Worm (Caenorhabditis elegans): ENCODE data around the gene Y53C12A.10.
"Not testable (repeated sequence)": the region's sequence is repeated elsewhere in the genome, so short reads cannot be mapped to it uniquely, and the experiment has no call there.

Y53C12A.10 gene

DNA sequence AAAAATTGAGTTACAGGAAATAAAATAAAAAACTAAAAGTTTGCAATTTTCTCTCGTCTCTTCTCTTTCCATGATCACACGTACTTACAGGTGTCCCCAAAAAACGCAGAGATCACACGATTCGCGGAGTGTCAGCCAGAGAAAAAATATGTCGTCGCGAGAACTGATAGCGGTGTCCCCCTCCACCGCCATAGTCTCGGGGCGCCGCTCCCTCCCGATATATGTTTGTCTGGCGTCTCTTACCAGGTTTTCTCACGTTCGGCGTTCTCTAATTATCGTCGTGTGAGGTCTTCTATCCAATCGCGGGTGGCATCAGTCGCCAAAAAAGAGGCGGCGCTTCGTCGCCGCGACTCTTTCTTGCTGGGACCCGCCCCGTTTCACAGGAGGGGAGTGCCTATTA is 27.2 kb upstream of the Y53C12A.10 start, which contains the start of gene mab-3:
mab-3 (plus strand) TSS at position 328 of the 400 bp plus-strand sequence.
- TF ChIP-seq dmd-4 (tag; optimal IDR thresholded peaks at IDR 0.05); crh-2 (tag; optimal IDR thresholded peaks at IDR 0.05); ztf-1 (GFP tag; conservative IDR thresholded peaks at IDR 0.05): not testable (repeated sequence)

DNA sequence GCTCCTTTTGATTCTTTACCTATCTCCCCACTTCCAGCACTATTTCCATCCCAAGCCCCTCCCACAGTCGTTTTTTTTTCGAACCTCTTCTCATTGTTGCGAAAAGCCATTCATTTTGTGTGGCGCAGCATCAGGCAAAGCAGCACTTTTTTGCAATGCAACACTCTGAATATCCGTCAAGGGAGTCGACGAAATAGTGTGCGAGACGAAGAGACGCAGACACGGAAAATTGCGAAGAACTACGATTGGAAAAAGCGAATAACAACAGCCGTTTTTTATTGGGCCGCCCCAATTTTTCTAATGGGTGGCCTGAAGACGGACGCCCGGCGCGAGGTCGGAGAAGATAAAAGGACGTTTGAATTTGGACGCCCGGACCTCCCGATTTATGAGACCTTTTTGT is 25.2 kb upstream of the Y53C12A.10 start:
- no peak for TF ChIP-seq elt-1 (tag; optimal IDR thresholded peaks at IDR 0.05)

DNA sequence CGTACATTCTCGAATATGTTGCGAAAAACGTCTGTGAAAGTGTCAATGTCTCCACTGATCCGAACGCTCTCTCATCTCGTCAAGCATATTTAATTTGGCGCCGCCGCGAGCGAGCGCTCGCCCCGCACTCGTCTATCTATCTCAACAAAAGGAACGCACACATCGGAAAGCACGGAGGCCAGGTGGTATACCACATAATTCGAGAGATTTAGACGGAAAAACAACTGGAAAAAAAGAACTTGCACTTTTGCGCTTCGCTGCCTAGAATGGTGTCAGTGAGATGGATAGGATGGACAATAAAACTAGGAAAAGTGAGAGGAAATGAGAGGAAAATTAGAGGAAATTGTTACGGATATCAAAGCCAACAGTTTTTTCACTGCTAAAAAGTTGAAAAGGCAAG is 24.6 kb upstream of the Y53C12A.10 start:
- no peak for TF ChIP-seq nhr-237 (tag; optimal IDR thresholded peaks at IDR 0.05)
- no peak for TF ChIP-seq lin-11 (tag; optimal IDR thresholded peaks at IDR 0.05)
- TF ChIP-seq nhr-10 (tag; optimal IDR thresholded peaks at IDR 0.05): no peak
- TF ChIP-seq ama-1 (optimal IDR thresholded peaks at IDR 0.05): no peak
- TF ChIP-seq ztf-1 (GFP tag; conservative IDR thresholded peaks at IDR 0.05): no peak
- TF ChIP-seq zag-1 (tag; optimal IDR thresholded peaks at IDR 0.05): no peak
- TF ChIP-seq egl-27 (tag; optimal IDR thresholded peaks at IDR 0.05): peak; percentile 65
- peak; percentile 44 for TF ChIP-seq F13H6.1 (tag; optimal IDR thresholded peaks at IDR 0.05)
- no peak for TF ChIP-seq peb-1 (tag; optimal IDR thresholded peaks at IDR 0.05)
- TF ChIP-seq blmp-1 (tag; optimal IDR thresholded peaks at IDR 0.05; ENCODE audit: insufficient read depth): peak; percentile 31
- TF ChIP-seq mab-5 (tag; optimal IDR thresholded peaks at IDR 0.05): no peak
- TF ChIP-seq ZK546.5 (tag; optimal IDR thresholded peaks at IDR 0.05): no peak
- TF ChIP-seq alr-1 (tag; optimal IDR thresholded peaks at IDR 0.05): no peak
- no peak for TF ChIP-seq lin-39 (tag; optimal IDR thresholded peaks at IDR 0.05)
- no peak for TF ChIP-seq lsy-2 (tag; optimal IDR thresholded peaks at IDR 0.05)
- TF ChIP-seq fos-1 (tag; optimal IDR thresholded peaks at IDR 0.05): peak; percentile 2
- peak; percentile 34 for TF ChIP-seq nhr-21 (tag; optimal IDR thresholded peaks at IDR 0.05)
- TF ChIP-seq nhr-23 (tag; optimal IDR thresholded peaks at IDR 0.05): no peak
- TF ChIP-seq R02D3.7 (tag; optimal IDR thresholded peaks at IDR 0.05): no peak
- no peak for TF ChIP-seq lin-13 (GFP tag; optimal IDR thresholded peaks at IDR 0.05)
- TF ChIP-seq elt-3 (tag; optimal IDR thresholded peaks at IDR 0.05): no peak
- no peak for TF ChIP-seq sma-9 (GFP tag; optimal IDR thresholded peaks at IDR 0.05)
- TF ChIP-seq sma-9 (tag; optimal IDR thresholded peaks at IDR 0.05): no peak

DNA sequence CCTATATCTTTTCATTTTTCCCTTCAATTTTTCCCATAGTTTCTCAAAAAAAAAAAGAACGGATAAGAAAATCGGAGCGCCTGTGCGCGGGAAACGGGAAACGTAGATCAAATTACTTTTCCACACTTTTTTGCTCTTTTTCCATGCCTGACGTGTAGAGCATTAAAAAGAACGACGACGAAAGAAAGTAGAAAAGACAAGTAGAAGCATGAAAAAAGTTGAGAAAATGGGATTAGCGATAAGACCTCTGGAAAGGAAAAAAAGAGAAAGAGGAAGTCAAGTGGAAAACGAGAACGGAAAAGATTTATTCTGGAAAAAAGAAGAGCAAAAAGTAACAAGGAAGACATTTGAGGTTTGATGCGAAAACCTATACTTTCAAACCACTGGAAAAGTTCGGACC is 23.9 kb upstream of the Y53C12A.10 start:
- peak; percentile 32 for TF ChIP-seq unc-55 (GFP tag; optimal IDR thresholded peaks at IDR 0.05)
- no peak for TF ChIP-seq nhr-77 (tag; optimal IDR thresholded peaks at IDR 0.05)
- TF ChIP-seq lsy-2 (tag; optimal IDR thresholded peaks at IDR 0.05): peak in 1 of 2 experiments; percentile 2
- no peak for TF ChIP-seq C34F6.9 (tag; optimal IDR thresholded peaks at IDR 0.05)
- TF ChIP-seq ztf-11 (tag; optimal IDR thresholded peaks at IDR 0.05): no peak
- TF ChIP-seq ceh-82 (tag; optimal IDR thresholded peaks at IDR 0.05): no peak
- no peak for TF ChIP-seq fos-1 (tag; optimal IDR thresholded peaks at IDR 0.05)
- no peak for TF ChIP-seq nhr-23 (tag; optimal IDR thresholded peaks at IDR 0.05)

DNA sequence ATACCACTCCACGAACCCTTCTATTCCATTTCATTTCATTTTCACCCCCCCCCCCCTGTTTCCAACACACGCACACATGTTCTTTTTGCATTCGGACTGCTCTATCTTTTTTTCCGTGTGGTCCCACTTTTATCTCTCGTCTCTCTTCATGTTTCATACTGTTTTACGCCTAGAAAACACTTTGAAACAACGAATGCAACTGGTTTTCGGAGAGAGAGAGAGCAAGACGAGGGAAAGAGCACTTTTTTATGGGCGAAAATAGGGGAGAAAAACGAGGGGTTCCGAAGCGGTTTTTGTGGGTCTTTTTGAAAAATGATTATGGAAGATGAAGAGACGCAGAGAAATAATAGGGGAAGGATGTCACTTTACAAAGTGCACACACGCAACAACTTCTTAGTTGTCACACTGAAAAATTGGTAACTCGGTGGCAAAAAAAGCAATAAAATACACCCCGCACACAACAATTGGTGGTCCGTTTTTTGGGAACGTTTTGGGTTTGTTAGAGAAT is 22.6 kb upstream of the Y53C12A.10 start:
- TF ChIP-seq sma-3 (GFP tag; optimal IDR thresholded peaks at IDR 0.05) (no peak), aly-2 (tag; optimal IDR thresholded peaks at IDR 0.05) (no peak), ztf-4 (tag; optimal IDR thresholded peaks at IDR 0.05) (no peak), nhr-77 (tag; optimal IDR thresholded peaks at IDR 0.05) (no peak), unc-55 (GFP tag; optimal IDR thresholded peaks at IDR 0.05) (peak; percentile 58), mdl-1 (tag; optimal IDR thresholded peaks at IDR 0.05) (no peak), C34F6.9 (tag; optimal IDR thresholded peaks at IDR 0.05) (peak; percentile 42), lsy-2 (tag; optimal IDR thresholded peaks at IDR 0.05) (peak in 1 of 2 experiments; percentile 37), zag-1 (tag; optimal IDR thresholded peaks at IDR 0.05) (no peak), F13H6.1 (tag; optimal IDR thresholded peaks at IDR 0.05) (peak; percentile 10)
